Worm (Caenorhabditis elegans) whole organism, late embryonic: Measurements from ENCODE around the gene nhr-129.

Experiments used
- C08G9.2 ChIP-seq: sonication (generic microtip); optimal IDR thresholded peaks from 2 replicates; lab custom pipeline; 2016; ENCODE audit warnings: mild to moderate bottlenecking, missing genetic modification characterization, moderate library complexity, missing compliant biosample characterization
- ceh-22 ChIP-seq: sonication (generic microtip); optimal IDR thresholded peaks from 2 replicates; lab custom pipeline; 2017; ENCODE audit warnings: missing biosample characterization, missing genetic modification characterization
- che-1 ChIP-seq: sonication (generic microtip); optimal IDR thresholded peaks from 2 replicates; lab custom pipeline; 2016; ENCODE audit warnings: mild to moderate bottlenecking, missing genetic modification characterization, missing compliant biosample characterization
- fkh-10 ChIP-seq: fragments of 150-350 bp; optimal IDR thresholded peaks from 2 replicates; lab custom pipeline; 2014; ENCODE audit warnings: missing biosample characterization, missing genetic modification reagents, missing genetic modification characterization
- pha-4 ChIP-seq: fragments of 150-350 bp; optimal IDR thresholded peaks from 2 replicates; lab custom pipeline; 2018; ENCODE audit warnings: missing biosample characterization, missing genetic modification reagents, missing genetic modification characterization
- sdc-2 ChIP-seq: sonication (generic microtip); optimal IDR thresholded peaks from 2 replicates; lab custom pipeline; 2016; ENCODE audit warnings: missing genotype, missing genetic modification characterization, missing compliant biosample characterization
- syd-9 ChIP-seq: sonication (generic microtip); optimal IDR thresholded peaks from 2 replicates; lab custom pipeline; 2016; ENCODE audit warnings: mild to moderate bottlenecking, missing genetic modification characterization, moderate library complexity, missing compliant biosample characterization
- unc-86 ChIP-seq: sonication (generic microtip); optimal IDR thresholded peaks from 2 replicates; lab custom pipeline; 2016; ENCODE audit warnings: missing genetic modification characterization, missing compliant biosample characterization

DNA sequence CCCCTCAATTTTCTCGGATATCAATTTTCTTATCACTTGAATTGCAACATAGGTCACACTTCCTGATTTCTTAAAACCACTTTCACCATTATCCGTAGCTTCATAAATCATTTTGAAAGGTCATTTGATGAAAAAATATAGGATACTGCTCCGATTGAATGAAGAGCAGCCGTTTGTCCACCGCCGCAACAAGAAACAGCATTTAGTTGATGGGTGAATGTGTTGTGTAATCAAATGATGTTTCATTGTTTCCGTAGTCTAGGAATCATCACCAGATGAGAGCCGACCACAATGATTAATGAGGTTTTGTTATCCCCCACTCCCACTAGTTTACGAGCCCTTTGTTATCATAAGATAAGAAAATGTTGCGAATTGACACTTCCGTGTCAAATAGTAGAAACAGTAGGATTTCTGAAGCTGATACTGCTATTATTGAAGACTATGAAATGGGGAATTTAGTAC lies 15.1 kb upstream of the nhr-129 start, which contains the start of gene twk-43:
- TF ChIP-seq che-1 (tag; lab: Kevin White, UChicago) (no peak), syd-9 (tag; lab: Kevin White, UChicago) (no peak), sdc-2 (no peak), C08G9.2 (tag; lab: Kevin White, UChicago) (no peak), unc-86 (no peak), ceh-22 (tag; lab: Kevin White, UChicago) (no peak), pha-4 (tag; lab: Kevin White, UChicago) (no peak), fkh-10 (GFP tag; lab: Kevin White, UChicago) (no peak)
